Fruit fly (Drosophila melanogaster) whole organism, prepupa: ENCODE results near the gene CG13064.

Source experiments
- Blimp-1 ChIP-seq: fragments of 200-800 bp; sonication (Bioruptor generic); optimal IDR thresholded peaks from 3 replicates; lab custom pipeline; 2017; ENCODE audit warnings: missing biosample characterization, missing genetic modification characterization, mild to moderate bottlenecking, moderate library complexity, missing genetic modification reagents
- CG10631 ChIP-seq: fragments of 200-800 bp; sonication (Bioruptor generic); optimal IDR thresholded peaks from 2 replicates; lab custom pipeline; 2016; ENCODE audit warnings: missing biosample characterization, missing genetic modification characterization
- CG10669 ChIP-seq: fragments of 200-800 bp; sonication (Bioruptor generic); optimal IDR thresholded peaks from 3 replicates; lab custom pipeline; 2018; ENCODE audit warnings: missing biosample characterization, mild to moderate bottlenecking, missing genetic modification characterization, moderate library complexity
- CG11762 ChIP-seq: fragments of 200-800 bp; sonication (Bioruptor generic); optimal IDR thresholded peaks from 3 replicates; lab custom pipeline; 2016; ENCODE audit warnings: missing biosample characterization, missing genetic modification characterization; ENCODE audit not compliant: insufficient read depth
- CG11902 ChIP-seq: fragments of 200-800 bp; sonication (Bioruptor generic); optimal IDR thresholded peaks from 3 replicates; lab custom pipeline; 2016; ENCODE audit warnings: missing biosample characterization, missing genetic modification characterization
- CG15336 ChIP-seq: fragments of 200-800 bp; sonication (Bioruptor generic); IDR thresholded peaks from 2 replicates; pipeline ENCODE4 v1.3.6; 2022; ENCODE audit warnings: missing biosample characterization, missing genetic modification characterization
- CG3032 ChIP-seq: fragments of 200-800 bp; optimal IDR thresholded peaks from 2 replicates; lab custom pipeline; 2019; ENCODE audit warnings: missing biosample characterization, mild to moderate bottlenecking, missing genetic modification characterization, moderate library complexity
- CG31627 ChIP-seq: fragments of 200-800 bp; sonication (Bioruptor generic); optimal IDR thresholded peaks from 3 replicates; lab custom pipeline; 2016; ENCODE audit warnings: missing biosample characterization, missing genetic modification characterization
- CG32006 ChIP-seq: fragments of 200-800 bp; sonication (Bioruptor generic); optimal IDR thresholded peaks from 3 replicates; lab custom pipeline; 2017; ENCODE audit warnings: missing biosample characterization, mild to moderate bottlenecking, missing genetic modification characterization
- CG34406 ChIP-seq: fragments of 200-800 bp; sonication (Bioruptor generic); optimal IDR thresholded peaks from 3 replicates; lab custom pipeline; 2016; ENCODE audit warnings: missing biosample characterization, missing genetic modification characterization
- CG3919 ChIP-seq: fragments of 200-800 bp; sonication (Bioruptor generic); optimal IDR thresholded peaks from 3 replicates; lab custom pipeline; 2016; ENCODE audit warnings: missing biosample characterization, missing genetic modification characterization
- CG6163 ChIP-seq: fragments of 200-800 bp; sonication (Bioruptor generic); IDR thresholded peaks from 3 replicates; pipeline ENCODE4 v1.3.6; 2022; ENCODE audit warnings: missing biosample characterization, missing genetic modification characterization
- CG6276 ChIP-seq: fragments of 200-800 bp; sonication (Bioruptor generic); optimal IDR thresholded peaks from 2 replicates; lab custom pipeline; 2017; ENCODE audit warnings: missing biosample characterization, mild to moderate bottlenecking, missing genetic modification characterization
- CG6808 ChIP-seq: fragments of 200-800 bp; sonication (Bioruptor generic); optimal IDR thresholded peaks from 3 replicates; lab custom pipeline; 2017; ENCODE audit warnings: missing biosample characterization, missing genetic modification characterization, mild to moderate bottlenecking, moderate library complexity, missing genetic modification reagents
- CG6854 ChIP-seq: fragments of 200-800 bp; sonication (Bioruptor generic); optimal IDR thresholded peaks from 2 replicates; lab custom pipeline; 2017; ENCODE audit warnings: missing biosample characterization, mild to moderate bottlenecking, missing genetic modification characterization
- CG7368 ChIP-seq: fragments of 200-800 bp; sonication (Bioruptor generic); optimal IDR thresholded peaks from 3 replicates; lab custom pipeline; 2016; ENCODE audit warnings: missing biosample characterization, missing genetic modification characterization
- CG8319 ChIP-seq: fragments of 200-800 bp; sonication (Bioruptor generic); optimal IDR thresholded peaks from 3 replicates; lab custom pipeline; 2016; ENCODE audit warnings: missing biosample characterization, missing genetic modification characterization
- Eip75B ChIP-seq: fragments of 200-800 bp; sonication (Bioruptor generic); optimal IDR thresholded peaks from 3 replicates; lab custom pipeline; 2016; ENCODE audit warnings: missing biosample characterization, missing genetic modification characterization
- Eip93F ChIP-seq: fragments of 200-800 bp; sonication (Bioruptor generic); optimal IDR thresholded peaks from 2 replicates; lab custom pipeline; 2016; ENCODE audit warnings: missing biosample characterization, mild to moderate bottlenecking, missing genetic modification characterization
- Ets21C ChIP-seq: fragments of 200-800 bp; sonication (Bioruptor generic); optimal IDR thresholded peaks from 3 replicates; lab custom pipeline; 2016; ENCODE audit warnings: missing biosample characterization, missing genetic modification characterization
- Hr4 ChIP-seq: fragments of 200-800 bp; sonication (Bioruptor generic); optimal IDR thresholded peaks from 3 replicates; lab custom pipeline; 2016; ENCODE audit warnings: missing biosample characterization, missing genetic modification characterization
- Lpt ChIP-seq: fragments of 200-800 bp; sonication (Bioruptor generic); optimal IDR thresholded peaks from 3 replicates; lab custom pipeline; 2016; ENCODE audit warnings: missing biosample characterization, missing genetic modification characterization
- OdsH ChIP-seq: fragments of 200-800 bp; sonication (Bioruptor generic); optimal IDR thresholded peaks from 3 replicates; lab custom pipeline; 2016; ENCODE audit warnings: missing biosample characterization, missing genetic modification characterization
- Sox102F ChIP-seq: fragments of 200-800 bp; sonication (Bioruptor generic); optimal IDR thresholded peaks from 2 replicates; lab custom pipeline; 2016; ENCODE audit warnings: missing biosample characterization, mild to moderate bottlenecking, missing genetic modification characterization
- Sox14 ChIP-seq: fragments of 200-800 bp; sonication (Bioruptor generic); optimal IDR thresholded peaks from 3 replicates; lab custom pipeline; 2016; ENCODE audit warnings: missing biosample characterization, missing genetic modification characterization
- Sox15 ChIP-seq: fragments of 200-800 bp; sonication (Bioruptor generic); optimal IDR thresholded peaks from 3 replicates; lab custom pipeline; 2016; ENCODE audit warnings: missing biosample characterization, missing genetic modification characterization
- achi ChIP-seq: fragments of 200-800 bp; sonication (Bioruptor generic); optimal IDR thresholded peaks from 3 replicates; lab custom pipeline; 2016; ENCODE audit warnings: missing biosample characterization, missing genetic modification characterization
- acj6 ChIP-seq: fragments of 200-800 bp; sonication (Bioruptor generic); optimal IDR thresholded peaks from 3 replicates; lab custom pipeline; 2016; ENCODE audit warnings: missing biosample characterization, missing genetic modification characterization
- cyc ChIP-seq: fragments of 200-800 bp; sonication (Bioruptor generic); optimal IDR thresholded peaks from 3 replicates; lab custom pipeline; 2016; ENCODE audit warnings: missing biosample characterization, missing genetic modification characterization
- dac ChIP-seq: fragments of 200-800 bp; sonication (Bioruptor generic); optimal IDR thresholded peaks from 2 replicates; lab custom pipeline; 2017; ENCODE audit warnings: missing biosample characterization, mild to moderate bottlenecking, missing genetic modification characterization
- eg ChIP-seq: fragments of 200-800 bp; sonication (Bioruptor generic); IDR thresholded peaks from 3 replicates; pipeline ENCODE4 v1.3.6; 2022; ENCODE audit warnings: missing biosample characterization, missing genetic modification characterization
- esn ChIP-seq: fragments of 200-800 bp; sonication (Bioruptor generic); optimal IDR thresholded peaks from 2 replicates; lab custom pipeline; 2016; ENCODE audit warnings: missing biosample characterization, mild to moderate bottlenecking, missing genetic modification characterization, moderate library complexity
- fd59A ChIP-seq: fragments of 200-800 bp; sonication (Bioruptor generic); optimal IDR thresholded peaks from 2 replicates; lab custom pipeline; 2017; ENCODE audit warnings: missing biosample characterization, mild to moderate bottlenecking, missing genetic modification characterization, missing genetic modification reagents
- fd85E ChIP-seq: fragments of 200-800 bp; sonication (Bioruptor generic); optimal IDR thresholded peaks from 3 replicates; lab custom pipeline; 2016; ENCODE audit warnings: missing biosample characterization, missing genetic modification characterization
- spab ChIP-seq: fragments of 200-800 bp; sonication (Bioruptor generic); optimal IDR thresholded peaks from 2 replicates; lab custom pipeline; 2017; ENCODE audit warnings: missing biosample characterization, mild to moderate bottlenecking, missing genetic modification characterization, missing genetic modification reagents
- topi ChIP-seq: fragments of 200-800 bp; sonication (Bioruptor generic); optimal IDR thresholded peaks from 3 replicates; lab custom pipeline; 2016; ENCODE audit warnings: missing biosample characterization, missing genetic modification characterization

Gene CG13064

DNA sequence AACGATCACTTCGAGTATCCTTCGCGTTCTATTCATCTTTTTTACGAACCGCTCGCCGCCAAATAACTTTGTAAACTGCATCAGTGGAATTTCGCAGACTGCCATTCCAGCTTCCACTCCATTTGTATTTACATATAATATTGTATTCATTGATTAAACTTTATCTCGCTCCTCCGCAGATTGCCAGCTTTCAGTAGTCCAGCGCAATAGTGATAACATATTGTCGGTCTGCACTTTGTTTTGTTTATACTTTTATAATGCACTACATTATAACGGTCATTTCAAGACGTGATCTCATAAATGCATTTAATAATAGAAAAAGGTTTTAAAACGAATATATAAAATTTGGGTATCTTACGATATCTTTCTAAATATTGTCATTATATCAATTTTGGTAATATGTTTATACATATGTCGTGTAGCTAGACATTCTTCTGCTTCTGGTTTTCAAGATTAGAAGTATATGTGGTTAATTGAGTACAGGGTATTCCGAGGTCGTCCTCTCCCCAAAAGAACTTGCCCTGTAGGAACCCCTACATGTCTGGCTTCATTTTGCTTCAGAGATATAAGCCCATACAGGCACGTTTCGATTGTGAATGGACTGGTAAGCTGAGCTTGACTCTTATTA, 12.0 kb upstream of the CG13064 start, which contains the start of gene CG4950 (continued):
- TF ChIP-seq spab (GFP tag; lab: Kevin White, UChicago) (peak; percentile 50), Hr4 (GFP tag; lab: Kevin White, UChicago) (peak; percentile 18), CG15336 (GFP tag; lab: Robert Waterston, UW) (0 out of 2 replicates have a peak, but pooled peaks have one; percentile 22), Lpt (no peak), CG6276 (GFP tag; lab: Kevin White, UChicago) (peak; percentile 25), CG6163 (0 out of 3 replicates have a peak, but pooled peaks have one; percentile 20), CG6854 (GFP tag; lab: Kevin White, UChicago) (no peak), Sox102F (GFP tag; lab: Kevin White, UChicago) (no peak), CG6808 (GFP tag; lab: Kevin White, UChicago) (peak; percentile 41), CG34406 (GFP tag; lab: Kevin White, UChicago) (peak; percentile 25), CG8319 (GFP tag; lab: Kevin White, UChicago) (no peak), Eip93F (no peak), cyc (GFP tag; lab: Kevin White, UChicago) (no peak), CG10669 (GFP tag; lab: Kevin White, UChicago) (peak; percentile 56), fd59A (GFP tag; lab: Kevin White, UChicago) (peak; percentile 33), eg (GFP tag; lab: Robert Waterston, UW) (no peak), CG7368 (GFP tag; lab: Kevin White, UChicago) (no peak), Blimp-1 (GFP tag; lab: Kevin White, UChicago) (no peak), Ets21C (GFP tag; lab: Kevin White, UChicago) (no peak), OdsH (GFP tag; lab: Kevin White, UChicago) (peak; percentile 34), dac (GFP tag; lab: Kevin White, UChicago) (no peak), achi (GFP tag; lab: Kevin White, UChicago) (peak; percentile 31), CG32006 (peak; percentile 49), CG11902 (GFP tag; lab: Kevin White, UChicago) (no peak), CG31627 (peak; percentile 8), esn (GFP tag; lab: Kevin White, UChicago) (no peak)

DNA sequence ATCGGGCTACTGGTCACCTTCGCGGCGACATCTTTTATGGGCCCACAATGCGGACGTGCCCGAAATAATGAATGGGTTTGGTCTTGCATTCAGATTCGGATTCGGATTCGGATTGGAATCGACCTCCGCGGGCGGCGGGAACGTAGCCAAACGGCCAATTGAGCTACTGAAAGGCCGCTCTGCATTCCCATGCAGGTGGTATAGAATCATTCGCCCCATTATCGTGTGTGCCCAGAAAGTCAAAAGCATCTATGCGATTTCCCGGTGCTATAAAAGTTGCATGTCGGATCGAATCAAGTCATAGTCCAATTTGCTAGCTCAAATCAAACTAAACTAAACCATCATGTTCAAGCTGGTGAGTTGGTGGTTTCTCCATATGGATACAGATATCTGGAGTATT, 11.1 kb upstream of the CG13064 start, which contains the start of gene CG13068:
CG13068 (plus strand) TSS at position 301 of the 400 bp plus-strand sequence.
- TF ChIP-seq CG10631 (GFP tag; lab: Kevin White, UChicago) (no peak), fd85E (GFP tag; lab: Kevin White, UChicago) (no peak), Ets21C (GFP tag; lab: Kevin White, UChicago) (no peak), topi (no peak), CG11762 (GFP tag; lab: Kevin White, UChicago) (no peak), Hr4 (GFP tag; lab: Kevin White, UChicago) (no peak), acj6 (GFP tag; lab: Kevin White, UChicago) (no peak), fd59A (GFP tag; lab: Kevin White, UChicago) (no peak), Sox15 (GFP tag; lab: Kevin White, UChicago) (no peak), CG32006 (no peak), CG3919 (GFP tag; lab: Kevin White, UChicago) (no peak), CG6808 (GFP tag; lab: Kevin White, UChicago) (no peak)
- TF ChIP-seq, all 60 proteins: peak for 0

DNA sequence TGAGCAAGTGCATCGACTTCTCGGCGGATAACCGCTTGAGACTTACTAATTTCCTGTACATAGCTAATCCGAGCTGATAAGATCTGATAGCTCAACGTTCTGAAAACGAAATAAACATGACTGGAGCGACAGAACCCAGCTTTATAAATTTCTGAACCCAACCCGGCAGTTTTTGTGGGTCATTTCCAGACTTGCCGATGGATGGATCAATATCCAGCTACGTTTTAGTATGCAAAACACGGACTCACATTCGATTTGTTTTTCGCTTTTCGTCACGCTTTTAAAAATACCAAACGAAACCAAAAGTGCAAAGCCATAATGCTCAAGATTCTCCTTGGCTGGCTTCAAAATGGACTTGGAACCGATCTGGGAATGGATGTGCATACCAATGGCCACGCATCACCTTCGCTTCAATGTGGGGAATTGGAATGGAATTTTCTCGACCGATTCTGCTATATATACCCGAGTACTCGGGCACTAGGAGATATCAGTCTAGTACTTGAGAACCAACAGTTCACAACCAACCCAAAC, 9.3 kb upstream of the CG13064 start, which contains the start of the genes CG34248 and CG13067:
CG34248 (minus strand) TSS at position 101 of the 531 bp plus-strand sequence.
CG13067 (plus strand) TSS at position 481 of the 531 bp plus-strand sequence.
- no peak for TF ChIP-seq cyc (GFP tag; lab: Kevin White, UChicago)
- no peak for TF ChIP-seq Blimp-1 (GFP tag; lab: Kevin White, UChicago)
- no peak for TF ChIP-seq Sox14
- no peak for TF ChIP-seq Sox15 (GFP tag; lab: Kevin White, UChicago)
- TF ChIP-seq CG3032: no peak
- no peak for TF ChIP-seq fd59A (GFP tag; lab: Kevin White, UChicago)
- no peak for TF ChIP-seq CG10669 (GFP tag; lab: Kevin White, UChicago)
- TF ChIP-seq CG11762 (GFP tag; lab: Kevin White, UChicago): no peak
- no peak for TF ChIP-seq CG3919 (GFP tag; lab: Kevin White, UChicago)
- no peak for TF ChIP-seq Eip75B (GFP tag; lab: Kevin White, UChicago)
- TF ChIP-seq spab (GFP tag; lab: Kevin White, UChicago): no peak
- TF ChIP-seq OdsH (GFP tag; lab: Kevin White, UChicago): no peak
- TF ChIP-seq, all 60 proteins: peak for 0
